Worm (Caenorhabditis elegans): Measurements from ENCODE around the gene F28B4.4.

F28B4.4 gene

ce11 chrX:3204778-3205177, 4.6 kb downstream of the F28B4.4 start, which contains the start of gene F28B4.1:
Gene F28B4.1 (plus strand): TSS chrX:3205078.
- no peak for TF ChIP-seq ama-1 (optimal IDR thresholded peaks at IDR 0.05)
- no peak for TF ChIP-seq pes-1 (GFP tag; IDR thresholded peaks at IDR 0.05)
- TF ChIP-seq tra-4 (tag; optimal IDR thresholded peaks at IDR 0.05), result no peak
- TF ChIP-seq hnd-1 (tag; optimal IDR thresholded peaks at IDR 0.05), result no peak

ce11 chrX:3202350-3202749, 7.1 kb downstream of the F28B4.4 start:
- TF ChIP-seq tbx-37 (GFP tag; conservative IDR thresholded peaks at IDR 0.05) (no peak), hmbx-1 (tag; optimal IDR thresholded peaks at IDR 0.05) (no peak), ets-7 (tag; optimal IDR thresholded peaks at IDR 0.05) (no peak), hnd-1 (tag; optimal IDR thresholded peaks at IDR 0.05) (no peak), aly-1 (tag; optimal IDR thresholded peaks at IDR 0.05) (no peak), B0310.2 (tag; optimal IDR thresholded peaks at IDR 0.05) (no peak), scrt-1 (GFP tag; IDR thresholded peaks at IDR 0.05) (no peak), F13C5.2 (tag; optimal IDR thresholded peaks at IDR 0.05) (no peak)

- TF ChIP-seq hnd-1 (tag; optimal IDR thresholded peaks at IDR 0.05) (no peak), F13C5.2 (tag; optimal IDR thresholded peaks at IDR 0.05) (no peak), hmbx-1 (tag; optimal IDR thresholded peaks at IDR 0.05) (no peak), ets-7 (tag; optimal IDR thresholded peaks at IDR 0.05) (no peak), ceh-13 (GFP tag; optimal IDR thresholded peaks at IDR 0.05) (no peak), ama-1 (optimal IDR thresholded peaks at IDR 0.05) (no peak), pes-1 (GFP tag; IDR thresholded peaks at IDR 0.05) (no peak), B0310.2 (tag; optimal IDR thresholded peaks at IDR 0.05) (no peak), ceh-36 (tag; optimal IDR thresholded peaks at IDR 0.05) (no peak), tbx-37 (GFP tag; conservative IDR thresholded peaks at IDR 0.05) (no peak), flt-1 (GFP tag; IDR thresholded peaks at IDR 0.05) (no peak), sea-1 (GFP tag; conservative IDR thresholded peaks at IDR 0.05) (no peak), scrt-1 (GFP tag; IDR thresholded peaks at IDR 0.05) (no peak), aly-1 (tag; optimal IDR thresholded peaks at IDR 0.05) (no peak), tra-4 (tag; optimal IDR thresholded peaks at IDR 0.05) (no peak), hmg-4 (GFP tag; optimal IDR thresholded peaks at IDR 0.05) (no peak), tbx-11 (GFP tag; IDR thresholded peaks at IDR 0.05) (no peak)
Observed at ce11 chrX:3199249-3199648, 10.2 kb downstream of the F28B4.4 start, which contains the start of gene fax-1. Gene fax-1 (minus strand): TSS chrX:3199349.

ce11 chrX:3197319-3197718, 12.1 kb downstream of the F28B4.4 start:
- TF ChIP-seq tbx-37 (GFP tag; conservative IDR thresholded peaks at IDR 0.05) (no peak), sea-1 (GFP tag; conservative IDR thresholded peaks at IDR 0.05) (no peak), flt-1 (GFP tag; IDR thresholded peaks at IDR 0.05) (no peak), tbx-11 (GFP tag; IDR thresholded peaks at IDR 0.05) (no peak), scrt-1 (GFP tag; IDR thresholded peaks at IDR 0.05) (no peak), ceh-13 (GFP tag; optimal IDR thresholded peaks at IDR 0.05) (no peak), hmg-4 (GFP tag; optimal IDR thresholded peaks at IDR 0.05) (no peak), aly-1 (tag; optimal IDR thresholded peaks at IDR 0.05) (no peak)

ce11 chrX:3191353-3192065, 17.9 kb downstream of the F28B4.4 start:
- no peak for TF ChIP-seq tbx-11 (GFP tag; IDR thresholded peaks at IDR 0.05)
- TF ChIP-seq F13C5.2 (tag; optimal IDR thresholded peaks at IDR 0.05), result no peak
- no peak for TF ChIP-seq ceh-13 (GFP tag; optimal IDR thresholded peaks at IDR 0.05)
- no peak for TF ChIP-seq ets-7 (tag; optimal IDR thresholded peaks at IDR 0.05)
- no peak for TF ChIP-seq pes-1 (GFP tag; IDR thresholded peaks at IDR 0.05)
- TF ChIP-seq ceh-36 (tag; optimal IDR thresholded peaks at IDR 0.05), result no peak
- TF ChIP-seq hmbx-1 (tag; optimal IDR thresholded peaks at IDR 0.05), result no peak
- TF ChIP-seq hmg-4 (GFP tag; optimal IDR thresholded peaks at IDR 0.05), result no peak
- TF ChIP-seq B0310.2 (tag; optimal IDR thresholded peaks at IDR 0.05), result no peak
- no peak for TF ChIP-seq flt-1 (GFP tag; IDR thresholded peaks at IDR 0.05)
- TF ChIP-seq hnd-1 (tag; optimal IDR thresholded peaks at IDR 0.05), result no peak
- no peak for TF ChIP-seq tbx-37 (GFP tag; conservative IDR thresholded peaks at IDR 0.05)
- no peak for TF ChIP-seq scrt-1 (GFP tag; IDR thresholded peaks at IDR 0.05)
- TF ChIP-seq aly-1 (tag; optimal IDR thresholded peaks at IDR 0.05), result no peak
- no peak for TF ChIP-seq sea-1 (GFP tag; conservative IDR thresholded peaks at IDR 0.05)
- TF ChIP-seq tra-4 (tag; optimal IDR thresholded peaks at IDR 0.05), result no peak
- TF ChIP-seq ama-1 (optimal IDR thresholded peaks at IDR 0.05), result no peak

- TF ChIP-seq F13C5.2 (tag; optimal IDR thresholded peaks at IDR 0.05), result no peak
- TF ChIP-seq aly-1 (tag; optimal IDR thresholded peaks at IDR 0.05), result no peak
- TF ChIP-seq ceh-13 (GFP tag; optimal IDR thresholded peaks at IDR 0.05), result no peak
- no peak for TF ChIP-seq B0310.2 (tag; optimal IDR thresholded peaks at IDR 0.05)
- no peak for TF ChIP-seq tra-4 (tag; optimal IDR thresholded peaks at IDR 0.05)
- TF ChIP-seq sea-1 (GFP tag; conservative IDR thresholded peaks at IDR 0.05), result no peak
- TF ChIP-seq tbx-11 (GFP tag; IDR thresholded peaks at IDR 0.05), result no peak
- no peak for TF ChIP-seq hmbx-1 (tag; optimal IDR thresholded peaks at IDR 0.05)
- TF ChIP-seq hmg-4 (GFP tag; optimal IDR thresholded peaks at IDR 0.05), result no peak
- no peak for TF ChIP-seq scrt-1 (GFP tag; IDR thresholded peaks at IDR 0.05)
- no peak for TF ChIP-seq flt-1 (GFP tag; IDR thresholded peaks at IDR 0.05)
- TF ChIP-seq ceh-36 (tag; optimal IDR thresholded peaks at IDR 0.05), result no peak
- TF ChIP-seq tbx-37 (GFP tag; conservative IDR thresholded peaks at IDR 0.05), result no peak
- no peak for TF ChIP-seq hnd-1 (tag; optimal IDR thresholded peaks at IDR 0.05)
- TF ChIP-seq ama-1 (optimal IDR thresholded peaks at IDR 0.05), result no peak
Observed at ce11 chrX:3190193-3190592, 19.2 kb downstream of the F28B4.4 start.

- TF ChIP-seq ceh-36 (tag; optimal IDR thresholded peaks at IDR 0.05) (no peak), hnd-1 (tag; optimal IDR thresholded peaks at IDR 0.05) (no peak), hmg-4 (GFP tag; optimal IDR thresholded peaks at IDR 0.05) (no peak), scrt-1 (GFP tag; IDR thresholded peaks at IDR 0.05) (no peak), hmbx-1 (tag; optimal IDR thresholded peaks at IDR 0.05) (no peak), tbx-37 (GFP tag; conservative IDR thresholded peaks at IDR 0.05) (no peak), aly-1 (tag; optimal IDR thresholded peaks at IDR 0.05) (no peak), sea-1 (GFP tag; conservative IDR thresholded peaks at IDR 0.05) (no peak), F13C5.2 (tag; optimal IDR thresholded peaks at IDR 0.05) (no peak), B0310.2 (tag; optimal IDR thresholded peaks at IDR 0.05) (no peak), tbx-11 (GFP tag; IDR thresholded peaks at IDR 0.05) (no peak)
Observed at ce11 chrX:3184649-3185048, 24.8 kb downstream of the F28B4.4 start.

Data from whole organism, early embryonic.